Fruit fly (Drosophila melanogaster) whole organism, embryonic: ENCODE measurements around the gene Snr1.
A peak's percentile ranks its signal among the peaks of the same experiment; 100 is the strongest.

Experiments used
- Antp ChIP-seq: fragments of 200-800 bp; sonication (Bioruptor generic); optimal IDR thresholded peaks from 3 replicates; lab custom pipeline; 2016; ENCODE audit warnings: missing biosample characterization, missing genetic modification characterization
- Bgb ChIP-seq: fragments of 200-800 bp; sonication (Bioruptor generic); IDR thresholded peaks from 2 replicates; pipeline ENCODE4 v1.3.6; 2022; ENCODE audit warnings: missing biosample characterization, missing genetic modification characterization; ENCODE audit not compliant: partially characterized antibody
- BtbVII ChIP-seq: fragments of 200-800 bp; sonication (Bioruptor generic); optimal IDR thresholded peaks from 3 replicates; lab custom pipeline; 2017; ENCODE audit warnings: missing biosample characterization, mild to moderate bottlenecking, missing genetic modification characterization
- CG10274 ChIP-seq: fragments of 200-800 bp; sonication (Bioruptor generic); optimal IDR thresholded peaks from 3 replicates; lab custom pipeline; 2017; ENCODE audit warnings: missing biosample characterization, mild to moderate bottlenecking, missing genetic modification characterization
- CG10565 ChIP-seq: fragments of 200-800 bp; sonication (Bioruptor generic); optimal IDR thresholded peaks from 3 replicates; lab custom pipeline; 2016; ENCODE audit warnings: missing biosample characterization, mild to moderate bottlenecking, missing genetic modification characterization
- CG14441 ChIP-seq: fragments of 200-800 bp; sonication (Bioruptor generic); IDR thresholded peaks from 2 replicates; pipeline ENCODE4 v1.3.6; 2022; ENCODE audit warnings: missing biosample characterization, missing genetic modification characterization
- CG15011 ChIP-seq: fragments of 200-800 bp; sonication (Bioruptor generic); optimal IDR thresholded peaks from 3 replicates; lab custom pipeline; 2018; ENCODE audit warnings: missing biosample characterization, mild to moderate bottlenecking, missing genetic modification characterization
- CG15601 ChIP-seq: fragments of 200-800 bp; sonication (Bioruptor generic); optimal IDR thresholded peaks from 3 replicates; lab custom pipeline; 2019; ENCODE audit warnings: missing biosample characterization, mild to moderate bottlenecking, missing genetic modification characterization, moderate library complexity
- CG1602 ChIP-seq: fragments of 200-800 bp; sonication (Bioruptor generic); optimal IDR thresholded peaks from 3 replicates; lab custom pipeline; 2016; ENCODE audit warnings: missing biosample characterization, missing genetic modification characterization
- CG1603 ChIP-seq: fragments of 200-800 bp; sonication (Bioruptor generic); optimal IDR thresholded peaks from 2 replicates; lab custom pipeline; 2019; ENCODE audit warnings: missing biosample characterization, mild to moderate bottlenecking, missing genetic modification characterization, moderate library complexity
- CG16779 ChIP-seq: fragments of 200-800 bp; sonication (Bioruptor generic); IDR thresholded peaks from 2 replicates; pipeline ENCODE4 v1.3.6; 2022; ENCODE audit warnings: missing biosample characterization, missing genetic modification characterization
- CG17802 ChIP-seq: fragments of 200-800 bp; sonication (Bioruptor generic); optimal IDR thresholded peaks from 2 replicates; lab custom pipeline; 2018; ENCODE audit warnings: missing biosample characterization, mild to moderate bottlenecking, missing genetic modification characterization, moderate library complexity
- CG18011 ChIP-seq: fragments of 200-800 bp; sonication (Bioruptor generic); optimal IDR thresholded peaks from 2 replicates; lab custom pipeline; 2017; ENCODE audit warnings: missing biosample characterization, missing genetic modification characterization, mild to moderate bottlenecking, moderate library complexity, missing genotype
- CG18599 ChIP-seq: fragments of 200-800 bp; sonication (Bioruptor generic); optimal IDR thresholded peaks from 3 replicates; lab custom pipeline; 2017; ENCODE audit warnings: missing biosample characterization, missing genetic modification characterization, mild to moderate bottlenecking, moderate library complexity, missing genetic modification reagents
- CG18764 ChIP-seq: fragments of 200-800 bp; sonication (Bioruptor generic); optimal IDR thresholded peaks from 3 replicates; lab custom pipeline; 2016; ENCODE audit warnings: missing biosample characterization, missing genetic modification characterization
- CG2116 ChIP-seq: fragments of 200-800 bp; sonication (Bioruptor generic); optimal IDR thresholded peaks from 3 replicates; lab custom pipeline; 2018; ENCODE audit warnings: missing biosample characterization, mild to moderate bottlenecking, missing genetic modification characterization
- CG3065 ChIP-seq: fragments of 200-800 bp; sonication (Bioruptor generic); optimal IDR thresholded peaks from 2 replicates; lab custom pipeline; 2016; ENCODE audit warnings: missing biosample characterization, missing genetic modification characterization
- CG3163 ChIP-seq: fragments of 200-800 bp; sonication (Bioruptor generic); optimal IDR thresholded peaks from 3 replicates; lab custom pipeline; 2016; ENCODE audit warnings: missing biosample characterization, missing genetic modification characterization
- CG32772 ChIP-seq: fragments of 200-800 bp; sonication (Bioruptor generic); IDR thresholded peaks from 2 replicates; pipeline ENCODE4 v1.3.6; 2022; ENCODE audit warnings: missing biosample characterization, missing genetic modification characterization
- CG3847 ChIP-seq: fragments of 200-800 bp; sonication (Bioruptor generic); IDR thresholded peaks from 2 replicates; pipeline ENCODE4 v1.3.6; 2022; ENCODE audit warnings: missing biosample characterization, missing genetic modification characterization
- CG3995 ChIP-seq: fragments of 200-800 bp; sonication (Bioruptor generic); optimal IDR thresholded peaks from 3 replicates; lab custom pipeline; 2016; ENCODE audit warnings: missing biosample characterization, missing genetic modification characterization
- CG4282 ChIP-seq: fragments of 200-800 bp; sonication (Bioruptor generic); optimal IDR thresholded peaks from 2 replicates; lab custom pipeline; 2016; ENCODE audit warnings: missing biosample characterization, missing genetic modification characterization
- CG6175 ChIP-seq: fragments of 200-800 bp; sonication (Bioruptor generic); IDR thresholded peaks from 3 replicates; pipeline ENCODE4 v1.3.6; 2022; ENCODE audit warnings: missing biosample characterization, missing genetic modification characterization
- CG6791 ChIP-seq: fragments of 200-800 bp; sonication (Bioruptor generic); IDR thresholded peaks from 3 replicates; pipeline ENCODE4 v1.3.6; 2022; ENCODE audit warnings: missing biosample characterization, missing genetic modification characterization; ENCODE audit not compliant: partially characterized antibody
- CG7839 ChIP-seq: fragments of 200-800 bp; sonication (Bioruptor generic); optimal IDR thresholded peaks from 3 replicates; lab custom pipeline; 2018; ENCODE audit warnings: missing biosample characterization, mild to moderate bottlenecking, missing genetic modification characterization, moderate library complexity
- D19A ChIP-seq: fragments of 200-800 bp; optimal IDR thresholded peaks from 3 replicates; lab custom pipeline; 2019; ENCODE audit warnings: missing biosample characterization, mild to moderate bottlenecking, missing genetic modification characterization, moderate library complexity
- D19B ChIP-seq: fragments of 200-800 bp; sonication (Bioruptor generic); optimal IDR thresholded peaks from 2 replicates; lab custom pipeline; 2017; ENCODE audit warnings: missing biosample characterization, mild to moderate bottlenecking, missing genetic modification characterization
- Dip2 ChIP-seq: fragments of 200-800 bp; sonication (Bioruptor generic); IDR thresholded peaks from 2 replicates; pipeline ENCODE4 v1.3.6; 2022; ENCODE audit warnings: missing biosample characterization, missing genetic modification characterization
- Hand ChIP-seq: fragments of 200-800 bp; sonication (Bioruptor generic); optimal IDR thresholded peaks from 2 replicates; lab custom pipeline; 2017; ENCODE audit warnings: mild to moderate bottlenecking, missing biosample characterization, missing genetic modification reagents, missing genetic modification characterization
- Lhr ChIP-seq: fragments of 200-800 bp; sonication (Bioruptor generic); optimal IDR thresholded peaks from 3 replicates; lab custom pipeline; 2017; ENCODE audit warnings: mild to moderate bottlenecking, missing biosample characterization, missing genetic modification reagents, missing genetic modification characterization
- MESR4 ChIP-seq: fragments of 200-800 bp; sonication (Bioruptor generic); optimal IDR thresholded peaks from 2 replicates; lab custom pipeline; 2018; ENCODE audit warnings: missing biosample characterization, mild to moderate bottlenecking, missing genetic modification characterization, moderate library complexity
- Pdp1 ChIP-seq, 2 experiments: fragments of 200-800 bp; sonication (Bioruptor generic); optimal IDR thresholded peaks; 3 replicates each; lab custom pipeline; 2016; ENCODE audit warnings: missing biosample characterization in 2 of 2, missing genetic modification characterization in 2 of 2, mild to moderate bottlenecking in 1 of 2, moderate library complexity in 1 of 2
- Sox100B ChIP-seq: fragments of 200-800 bp; sonication (Bioruptor generic); optimal IDR thresholded peaks from 3 replicates; lab custom pipeline; 2018; ENCODE audit warnings: missing biosample characterization, mild to moderate bottlenecking, missing genetic modification characterization
- bcd ChIP-seq: fragments of 200-800 bp; sonication (Bioruptor generic); optimal IDR thresholded peaks from 2 replicates; lab custom pipeline; 2017; ENCODE audit warnings: missing biosample characterization, mild to moderate bottlenecking, missing genetic modification characterization
- cato ChIP-seq: fragments of 200-800 bp; sonication (Bioruptor generic); optimal IDR thresholded peaks from 2 replicates; lab custom pipeline; 2016; ENCODE audit warnings: missing biosample characterization, missing genetic modification characterization, borderline replicate concordance
- ci ChIP-seq: fragments of 200-800 bp; sonication (Bioruptor generic); IDR thresholded peaks from 3 replicates; pipeline ENCODE4 v1.3.6; 2022; ENCODE audit warnings: missing biosample characterization, missing genetic modification characterization
- corto ChIP-seq: fragments of 200-800 bp; sonication (Bioruptor generic); optimal IDR thresholded peaks from 2 replicates; lab custom pipeline; 2016; ENCODE audit warnings: missing biosample characterization, mild to moderate bottlenecking, missing genetic modification characterization, moderate library complexity
- crp ChIP-seq, 2 experiments: fragments of 200-800 bp; sonication (Bioruptor generic); optimal IDR thresholded peaks; 2 replicates in 1 of 2; 3 replicates in 1 of 2; lab custom pipeline; 2017; ENCODE audit warnings: missing biosample characterization in 2 of 2, missing genetic modification characterization in 2 of 2, mild to moderate bottlenecking in 1 of 2, moderate library complexity in 1 of 2
- dan ChIP-seq: fragments of 200-800 bp; sonication (Bioruptor generic); IDR thresholded peaks from 2 replicates; pipeline ENCODE4 v1.3.6; 2022; ENCODE audit warnings: missing biosample characterization, missing genetic modification characterization
- ind ChIP-seq: fragments of 200-800 bp; sonication (Bioruptor generic); optimal IDR thresholded peaks from 3 replicates; lab custom pipeline; 2016; ENCODE audit warnings: missing biosample characterization, missing genetic modification characterization
- lov ChIP-seq, 2 experiments: fragments of 200-800 bp in 1 of 2; fragments of >200 bp in 1 of 2; sonication (Bioruptor generic) in 1 of 2; IDR thresholded peaks in 1 of 2; optimal IDR thresholded peaks in 1 of 2; 2 replicates in 1 of 2; 3 replicates in 1 of 2; pipeline versions ENCODE4 v1.3.6 to Lab custom; 2017 to 2022; ENCODE audit warnings: missing biosample characterization in 1 of 2, missing genetic modification characterization in 1 of 2
- nau ChIP-seq: fragments of 200-800 bp; sonication (Bioruptor generic); optimal IDR thresholded peaks from 3 replicates; lab custom pipeline; 2017; ENCODE audit warnings: missing biosample characterization, mild to moderate bottlenecking, missing genetic modification characterization, missing genetic modification reagents
- nerfin-2 ChIP-seq: fragments of 200-800 bp; sonication (Bioruptor generic); IDR thresholded peaks from 2 replicates; pipeline ENCODE4 v1.3.6; 2022; ENCODE audit warnings: missing biosample characterization, missing genetic modification characterization; ENCODE audit not compliant: partially characterized antibody
- nmo ChIP-seq: fragments of 200-800 bp; sonication (Bioruptor generic); optimal IDR thresholded peaks from 2 replicates; lab custom pipeline; 2018; ENCODE audit warnings: missing biosample characterization, mild to moderate bottlenecking, missing genetic modification characterization, moderate library complexity
- slp2 ChIP-seq: fragments of 200-800 bp; sonication (Bioruptor generic); optimal IDR thresholded peaks from 2 replicates; lab custom pipeline; 2016; ENCODE audit warnings: missing biosample characterization, missing genetic modification characterization
- tup ChIP-seq: fragments of 200-800 bp; sonication (Bioruptor generic); optimal IDR thresholded peaks from 2 replicates; lab custom pipeline; 2016; ENCODE audit warnings: missing biosample characterization, mild to moderate bottlenecking, missing genetic modification characterization, moderate library complexity
- twi ChIP-seq: fragments of 200-800 bp; optimal IDR thresholded peaks from 2 replicates; lab custom pipeline; 2019; ENCODE audit warnings: missing biosample characterization, mild to moderate bottlenecking, missing genetic modification characterization, moderate library complexity
- vfl ChIP-seq: fragments of 200-800 bp; sonication (Bioruptor generic); optimal IDR thresholded peaks from 2 replicates; lab custom pipeline; 2016; ENCODE audit warnings: missing biosample characterization, missing genetic modification characterization
- zf30C ChIP-seq: fragments of 200-800 bp; sonication (Bioruptor generic); optimal IDR thresholded peaks from 3 replicates; lab custom pipeline; 2018; ENCODE audit warnings: missing biosample characterization, mild to moderate bottlenecking, missing genetic modification characterization

Gene Snr1

DNA sequence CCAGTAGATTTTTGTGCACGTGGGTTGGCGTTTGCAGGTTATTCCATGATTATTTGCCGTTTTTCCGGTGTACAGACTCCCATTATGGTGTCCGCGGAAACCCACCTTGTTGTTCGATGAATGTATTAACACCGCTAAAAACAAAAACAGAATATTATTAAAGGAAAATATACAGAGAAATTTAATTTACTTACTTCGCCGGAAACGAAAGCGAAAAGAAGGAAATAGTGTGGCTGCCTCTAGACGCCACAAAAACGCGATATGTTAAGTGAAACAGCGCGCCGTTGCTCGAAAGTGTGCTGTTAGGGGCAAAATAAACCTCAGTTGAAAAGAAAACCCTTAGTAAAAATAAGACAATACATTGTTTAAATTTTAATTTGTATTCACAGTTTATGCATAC lies 3.9 kb upstream of the Snr1 start, which contains the start of gene RpL35A (continued):
- TF ChIP-seq CG10565 (GFP tag; lab: Kevin White, UChicago) (no peak), bcd (GFP tag; lab: Kevin White, UChicago) (peak; percentile 80), ci (GFP tag; lab: Robert Waterston, UW) (peak; percentile 94), Bgb (GFP tag; lab: Robert Waterston, UW) (no peak), CG3163 (GFP tag; lab: Kevin White, UChicago) (no peak), Pdp1 (GFP tag; optimal IDR thresholded peaks at IDR 0.05; lab: Kevin White, UChicago) (peak in 1 of 2 experiments; percentile 67), ind (GFP tag; lab: Kevin White, UChicago) (no peak), zf30C (GFP tag; lab: Kevin White, UChicago) (peak; percentile 58), CG1603 (tag; lab: Kevin White, UChicago) (peak; percentile 73), tup (GFP tag; lab: Kevin White, UChicago) (no peak), CG3847 (peak; percentile 39; the same call in 1 of the 2 replicates), nerfin-2 (no peak), CG18764 (GFP tag; lab: Kevin White, UChicago) (peak; percentile 48), CG3995 (GFP tag; lab: Kevin White, UChicago) (peak; percentile 27), CG1602 (GFP tag; lab: Kevin White, UChicago) (peak; percentile 6), nmo (peak; percentile 57), MESR4 (GFP tag; lab: Kevin White, UChicago) (peak; percentile 99), CG15011 (GFP tag; lab: Kevin White, UChicago) (no peak), slp2 (GFP tag; lab: Kevin White, UChicago) (peak; percentile 57), CG6791 (GFP tag; lab: Robert Waterston, UW) (no peak), CG4282 (GFP tag; lab: Kevin White, UChicago) (no peak), CG14441 (GFP tag; lab: Robert Waterston, UW) (0 out of 2 replicates have a peak, but pooled peaks have one; percentile 25), CG18599 (GFP tag; lab: Kevin White, UChicago) (peak; percentile 79), CG15601 (tag; lab: Kevin White, UChicago) (peak; percentile 75), vfl (GFP tag; lab: Kevin White, UChicago) (peak; percentile 56), CG2116 (GFP tag; lab: Kevin White, UChicago) (no peak), crp (GFP tag; optimal IDR thresholded peaks at IDR 0.05; lab: Kevin White, UChicago) (peak in 1 of 2 experiments; percentile 36), D19A (tag; lab: Kevin White, UChicago) (no peak), cato (GFP tag; lab: Kevin White, UChicago) (no peak), CG32772 (GFP tag; lab: Robert Waterston, UW) (no peak; the same call in 1 of the 2 replicates), CG10274 (GFP tag; lab: Kevin White, UChicago) (peak; percentile 65), dan (no peak), Hand (GFP tag; lab: Kevin White, UChicago) (peak; percentile 77), Lhr (peak; percentile 62), lov (optimal IDR thresholded peaks at IDR 0.05; lab: Kevin White, UChicago) (no peak), lov (GFP tag; IDR thresholded peaks at IDR 0.05; lab: Robert Waterston, UW) (peak; percentile 84), Antp (GFP tag; lab: Kevin White, UChicago) (no peak), Sox100B (GFP tag; lab: Kevin White, UChicago) (peak; percentile 66), CG17802 (tag; lab: Kevin White, UChicago) (peak; percentile 55), BtbVII (peak; percentile 87), nau (no peak), CG3065 (GFP tag; lab: Kevin White, UChicago) (peak; percentile 25), CG18011 (peak; percentile 66), CG6175 (0 out of 3 replicates have a peak, but pooled peaks have one; percentile 27), twi (peak; percentile 46), D19B (GFP tag; lab: Kevin White, UChicago) (peak; percentile 34), Dip2 (GFP tag; lab: Robert Waterston, UW) (no peak), corto (GFP tag; lab: Kevin White, UChicago) (no peak), CG7839 (tag; lab: Kevin White, UChicago) (peak; percentile 65), CG16779 (GFP tag; lab: Robert Waterston, UW) (no peak)
